Fruit fly (Drosophila melanogaster) whole organism, adult: ENCODE results near the gene CG14852.

ENCODE experiments used
- CG11617 ChIP-seq: fragments of 200-800 bp; sonication (Bioruptor generic); optimal IDR thresholded peaks from 2 replicates; lab custom pipeline; 2017; ENCODE audit warnings: mild to moderate bottlenecking, missing biosample characterization, missing genetic modification reagents, missing genetic modification characterization
- CG12768 ChIP-seq: fragments of 200-800 bp; sonication (Bioruptor generic); optimal IDR thresholded peaks from 2 replicates; lab custom pipeline; 2017; ENCODE audit warnings: missing biosample characterization, missing genetic modification characterization, mild to moderate bottlenecking, moderate library complexity, missing genetic modification reagents
- CG14711 ChIP-seq: fragments of 200-800 bp; sonication (Bioruptor generic); optimal IDR thresholded peaks from 2 replicates; lab custom pipeline; 2018; ENCODE audit warnings: missing biosample characterization, mild to moderate bottlenecking, missing genetic modification characterization, moderate library complexity
- CG1620 ChIP-seq: fragments of 200-800 bp; sonication (Bioruptor generic); optimal IDR thresholded peaks from 2 replicates; lab custom pipeline; 2016; ENCODE audit warnings: missing biosample characterization, missing genetic modification characterization
- CG7045 ChIP-seq: fragments of 200-800 bp; sonication (Bioruptor generic); optimal IDR thresholded peaks from 2 replicates; lab custom pipeline; 2017; ENCODE audit warnings: missing biosample characterization, mild to moderate bottlenecking, missing genetic modification characterization
- CG7101 ChIP-seq: fragments of 200-800 bp; sonication (Bioruptor generic); optimal IDR thresholded peaks from 2 replicates; lab custom pipeline; 2018; ENCODE audit warnings: missing biosample characterization, mild to moderate bottlenecking, missing genetic modification characterization, moderate library complexity
- Clk ChIP-seq: fragments of 200-800 bp; sonication (Bioruptor generic); optimal IDR thresholded peaks from 2 replicates; lab custom pipeline; 2017; ENCODE audit warnings: missing biosample characterization, missing genetic modification characterization
- Hr96 ChIP-seq: fragments of 200-800 bp; sonication (Bioruptor generic); optimal IDR thresholded peaks from 2 replicates; lab custom pipeline; 2016; ENCODE audit warnings: missing biosample characterization, missing genetic modification characterization
- Mnt ChIP-seq: fragments of 200-800 bp; sonication (Bioruptor generic); optimal IDR thresholded peaks from 2 replicates; lab custom pipeline; 2016; ENCODE audit warnings: missing biosample characterization, mild to moderate bottlenecking, missing genetic modification characterization
- kay ChIP-seq: fragments of 200-800 bp; sonication (Bioruptor generic); peaks from one replicate; lab custom pipeline; 2016; ENCODE audit warnings: missing biosample characterization, missing genetic modification characterization, borderline replicate concordance
- toe ChIP-seq: fragments of 200-800 bp; sonication (Bioruptor generic); optimal IDR thresholded peaks from 2 replicates; lab custom pipeline; 2016; ENCODE audit warnings: missing biosample characterization, missing genetic modification characterization

DNA sequence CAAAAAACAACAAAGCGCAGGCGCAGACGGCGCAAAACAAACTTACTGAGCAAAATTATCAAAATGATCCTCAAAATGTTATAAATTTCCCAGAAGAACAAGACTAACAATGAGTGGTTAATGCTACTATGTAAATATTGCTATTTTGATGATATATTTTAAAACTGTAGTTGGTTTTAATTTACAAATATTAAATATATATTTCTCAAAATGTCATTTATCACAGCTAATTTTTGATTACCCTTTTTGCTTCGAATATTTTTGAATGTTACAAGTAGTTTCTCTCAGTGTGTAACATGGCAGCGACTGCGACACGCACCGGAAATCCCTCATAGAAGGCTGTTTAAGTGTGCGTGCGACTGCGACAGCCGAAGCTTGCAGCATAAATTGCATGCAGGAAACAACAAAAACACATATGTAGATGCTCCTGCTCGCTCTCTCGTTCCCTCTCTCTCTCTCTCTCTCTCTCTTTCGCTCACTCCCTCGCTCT, 32.3 kb downstream of the CG14852 start:
- no peak for TF ChIP-seq Clk (GFP tag; lab: Kevin White, UChicago)
- TF ChIP-seq Hr96: no peak
- no peak for TF ChIP-seq kay (GFP tag; lab: Kevin White, UChicago)
- TF ChIP-seq CG7045 (GFP tag; lab: Kevin White, UChicago): no peak
- TF ChIP-seq Mnt (GFP tag; lab: Kevin White, UChicago): no peak
- TF ChIP-seq CG14711 (tag; lab: Kevin White, UChicago): no peak
- no peak for TF ChIP-seq CG1620 (GFP tag; lab: Kevin White, UChicago)
- no peak for TF ChIP-seq toe (GFP tag; lab: Kevin White, UChicago)
- no peak for TF ChIP-seq CG11617 (GFP tag; lab: Kevin White, UChicago)
- TF ChIP-seq CG7101 (tag; lab: Kevin White, UChicago): no peak
- no peak for TF ChIP-seq CG12768 (GFP tag; lab: Kevin White, UChicago)
